Worm (Caenorhabditis elegans): ENCODE measurements around the gene fbxa-142.

DNA sequence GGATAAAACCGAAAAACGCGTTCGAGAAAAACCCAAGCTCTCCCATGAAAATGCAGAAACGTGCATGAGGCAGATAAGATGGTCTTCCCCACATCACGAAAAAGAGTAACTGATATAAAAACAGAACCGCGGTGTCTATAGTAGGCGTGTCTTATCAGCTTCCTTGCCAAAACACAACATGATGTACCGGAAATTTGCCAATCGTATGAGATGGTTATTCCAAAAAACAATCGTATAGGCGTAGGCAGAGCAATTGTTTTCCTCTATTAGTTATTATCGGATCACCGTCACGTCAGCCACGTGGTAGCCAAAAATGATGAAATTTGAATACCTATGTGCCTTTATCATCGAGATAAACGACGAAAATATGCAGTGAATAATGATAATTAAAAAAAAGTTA, 31.7 kb downstream of the fbxa-142 start, which contains the start of gene str-7:
- TF ChIP-seq unc-62 (GFP tag; optimal IDR thresholded peaks at IDR 0.05), result no peak
- no peak for TF ChIP-seq nhr-76 (tag; optimal IDR thresholded peaks at IDR 0.05)
- no peak for TF ChIP-seq nhr-237 (tag; optimal IDR thresholded peaks at IDR 0.05)

Measured in whole organism, mixed stage, embryonic.